Fruit fly (Drosophila melanogaster) whole organism, prepupa: ENCODE measurements around the gene CG4907.

Experiments
- CG10631 ChIP-seq: fragments of 200-800 bp; sonication (Bioruptor generic); optimal IDR thresholded peaks from 2 replicates; lab custom pipeline; 2016; ENCODE audit warnings: missing biosample characterization, missing genetic modification characterization
- CG10669 ChIP-seq: fragments of 200-800 bp; sonication (Bioruptor generic); optimal IDR thresholded peaks from 3 replicates; lab custom pipeline; 2018; ENCODE audit warnings: missing biosample characterization, mild to moderate bottlenecking, missing genetic modification characterization, moderate library complexity
- CG11294 ChIP-seq: fragments of 200-800 bp; sonication (Bioruptor generic); IDR thresholded peaks from 2 replicates; pipeline ENCODE4 v1.3.6; 2022; ENCODE audit warnings: missing biosample characterization, missing genetic modification characterization
- CG11902 ChIP-seq: fragments of 200-800 bp; sonication (Bioruptor generic); optimal IDR thresholded peaks from 3 replicates; lab custom pipeline; 2016; ENCODE audit warnings: missing biosample characterization, missing genetic modification characterization
- CG15336 ChIP-seq: fragments of 200-800 bp; sonication (Bioruptor generic); IDR thresholded peaks from 2 replicates; pipeline ENCODE4 v1.3.6; 2022; ENCODE audit warnings: missing biosample characterization, missing genetic modification characterization
- CG1621 ChIP-seq: fragments of 200-800 bp; sonication (Bioruptor generic); optimal IDR thresholded peaks from 3 replicates; lab custom pipeline; 2018; ENCODE audit warnings: missing biosample characterization, mild to moderate bottlenecking, missing genetic modification characterization
- CG16779 ChIP-seq: fragments of 200-800 bp; sonication (Bioruptor generic); optimal IDR thresholded peaks from 3 replicates; lab custom pipeline; 2017; ENCODE audit warnings: missing biosample characterization, mild to moderate bottlenecking, missing genetic modification characterization
- CG3032 ChIP-seq: fragments of 200-800 bp; optimal IDR thresholded peaks from 2 replicates; lab custom pipeline; 2019; ENCODE audit warnings: missing biosample characterization, mild to moderate bottlenecking, missing genetic modification characterization, moderate library complexity
- CG31627 ChIP-seq: fragments of 200-800 bp; sonication (Bioruptor generic); optimal IDR thresholded peaks from 3 replicates; lab custom pipeline; 2016; ENCODE audit warnings: missing biosample characterization, missing genetic modification characterization
- CG32006 ChIP-seq: fragments of 200-800 bp; sonication (Bioruptor generic); optimal IDR thresholded peaks from 3 replicates; lab custom pipeline; 2017; ENCODE audit warnings: missing biosample characterization, mild to moderate bottlenecking, missing genetic modification characterization
- CG3919 ChIP-seq: fragments of 200-800 bp; sonication (Bioruptor generic); optimal IDR thresholded peaks from 3 replicates; lab custom pipeline; 2016; ENCODE audit warnings: missing biosample characterization, missing genetic modification characterization
- CG4318 ChIP-seq: fragments of 200-800 bp; sonication (Bioruptor generic); optimal IDR thresholded peaks from 3 replicates; lab custom pipeline; 2017; ENCODE audit warnings: missing biosample characterization, mild to moderate bottlenecking, missing genetic modification characterization
- CG6163 ChIP-seq: fragments of 200-800 bp; sonication (Bioruptor generic); IDR thresholded peaks from 3 replicates; pipeline ENCODE4 v1.3.6; 2022; ENCODE audit warnings: missing biosample characterization, missing genetic modification characterization
- CG6808 ChIP-seq: fragments of 200-800 bp; sonication (Bioruptor generic); optimal IDR thresholded peaks from 3 replicates; lab custom pipeline; 2017; ENCODE audit warnings: missing biosample characterization, missing genetic modification characterization, mild to moderate bottlenecking, moderate library complexity, missing genetic modification reagents
- CG6854 ChIP-seq: fragments of 200-800 bp; sonication (Bioruptor generic); optimal IDR thresholded peaks from 2 replicates; lab custom pipeline; 2017; ENCODE audit warnings: missing biosample characterization, mild to moderate bottlenecking, missing genetic modification characterization
- CG8119 ChIP-seq: fragments of 200-800 bp; sonication (Bioruptor generic); IDR thresholded peaks from 3 replicates; pipeline ENCODE4 v1.3.6; 2022; ENCODE audit warnings: missing biosample characterization, missing genetic modification characterization
- CG8319 ChIP-seq: fragments of 200-800 bp; sonication (Bioruptor generic); optimal IDR thresholded peaks from 3 replicates; lab custom pipeline; 2016; ENCODE audit warnings: missing biosample characterization, missing genetic modification characterization
- CG8632 ChIP-seq: fragments of 200-800 bp; sonication (Bioruptor generic); optimal IDR thresholded peaks from 3 replicates; lab custom pipeline; 2016; ENCODE audit warnings: missing biosample characterization, missing genetic modification characterization
- CG9139 ChIP-seq: fragments of 200-800 bp; sonication (Bioruptor generic); optimal IDR thresholded peaks from 3 replicates; lab custom pipeline; 2017; ENCODE audit warnings: missing biosample characterization, mild to moderate bottlenecking, missing genetic modification characterization
- Eip78C ChIP-seq: fragments of 200-800 bp; sonication (Bioruptor generic); peaks from one replicate; lab custom pipeline; 2016; ENCODE audit warnings: missing biosample characterization, missing genetic modification characterization
- Eip93F ChIP-seq: fragments of 200-800 bp; sonication (Bioruptor generic); optimal IDR thresholded peaks from 2 replicates; lab custom pipeline; 2016; ENCODE audit warnings: missing biosample characterization, mild to moderate bottlenecking, missing genetic modification characterization
- Ets21C ChIP-seq: fragments of 200-800 bp; sonication (Bioruptor generic); optimal IDR thresholded peaks from 3 replicates; lab custom pipeline; 2016; ENCODE audit warnings: missing biosample characterization, missing genetic modification characterization
- Ets96B ChIP-seq: fragments of 200-800 bp; optimal IDR thresholded peaks from 2 replicates; lab custom pipeline; 2019; ENCODE audit warnings: missing biosample characterization, mild to moderate bottlenecking, missing genetic modification characterization, moderate library complexity
- Hr38 ChIP-seq: sonication (Bioruptor generic); optimal IDR thresholded peaks from 2 replicates; lab custom pipeline; 2016; ENCODE audit warnings: missing biosample characterization, missing genetic modification characterization
- Hr39 ChIP-seq: fragments of 200-800 bp; sonication (Bioruptor generic); optimal IDR thresholded peaks from 2 replicates; lab custom pipeline; 2016; ENCODE audit warnings: missing biosample characterization, missing genetic modification characterization
- Hr4 ChIP-seq: fragments of 200-800 bp; sonication (Bioruptor generic); optimal IDR thresholded peaks from 3 replicates; lab custom pipeline; 2016; ENCODE audit warnings: missing biosample characterization, missing genetic modification characterization
- Lpt ChIP-seq: fragments of 200-800 bp; sonication (Bioruptor generic); optimal IDR thresholded peaks from 3 replicates; lab custom pipeline; 2016; ENCODE audit warnings: missing biosample characterization, missing genetic modification characterization
- Met ChIP-seq: fragments of 200-800 bp; sonication (Bioruptor generic); optimal IDR thresholded peaks from 3 replicates; lab custom pipeline; 2016; ENCODE audit warnings: missing biosample characterization, missing genetic modification characterization
- Smox ChIP-seq: fragments of 200-800 bp; sonication (Bioruptor generic); optimal IDR thresholded peaks from 3 replicates; lab custom pipeline; 2016; ENCODE audit warnings: missing biosample characterization, missing genetic modification characterization
- Sox102F ChIP-seq: fragments of 200-800 bp; sonication (Bioruptor generic); optimal IDR thresholded peaks from 2 replicates; lab custom pipeline; 2016; ENCODE audit warnings: missing biosample characterization, mild to moderate bottlenecking, missing genetic modification characterization
- Sox14 ChIP-seq: fragments of 200-800 bp; sonication (Bioruptor generic); optimal IDR thresholded peaks from 3 replicates; lab custom pipeline; 2016; ENCODE audit warnings: missing biosample characterization, missing genetic modification characterization
- Sox15 ChIP-seq: fragments of 200-800 bp; sonication (Bioruptor generic); optimal IDR thresholded peaks from 3 replicates; lab custom pipeline; 2016; ENCODE audit warnings: missing biosample characterization, missing genetic modification characterization
- acj6 ChIP-seq: fragments of 200-800 bp; sonication (Bioruptor generic); optimal IDR thresholded peaks from 3 replicates; lab custom pipeline; 2016; ENCODE audit warnings: missing biosample characterization, missing genetic modification characterization
- cyc ChIP-seq: fragments of 200-800 bp; sonication (Bioruptor generic); optimal IDR thresholded peaks from 3 replicates; lab custom pipeline; 2016; ENCODE audit warnings: missing biosample characterization, missing genetic modification characterization
- dac ChIP-seq: fragments of 200-800 bp; sonication (Bioruptor generic); optimal IDR thresholded peaks from 2 replicates; lab custom pipeline; 2017; ENCODE audit warnings: missing biosample characterization, mild to moderate bottlenecking, missing genetic modification characterization
- esn ChIP-seq: fragments of 200-800 bp; sonication (Bioruptor generic); optimal IDR thresholded peaks from 2 replicates; lab custom pipeline; 2016; ENCODE audit warnings: missing biosample characterization, mild to moderate bottlenecking, missing genetic modification characterization, moderate library complexity
- fd59A ChIP-seq: fragments of 200-800 bp; sonication (Bioruptor generic); optimal IDR thresholded peaks from 2 replicates; lab custom pipeline; 2017; ENCODE audit warnings: missing biosample characterization, mild to moderate bottlenecking, missing genetic modification characterization, missing genetic modification reagents
- fd85E ChIP-seq: fragments of 200-800 bp; sonication (Bioruptor generic); optimal IDR thresholded peaks from 3 replicates; lab custom pipeline; 2016; ENCODE audit warnings: missing biosample characterization, missing genetic modification characterization
- fkh ChIP-seq: fragments of 200-800 bp; sonication (Bioruptor generic); optimal IDR thresholded peaks from 3 replicates; lab custom pipeline; 2017; ENCODE audit warnings: missing biosample characterization, mild to moderate bottlenecking, missing genetic modification characterization, moderate library complexity
- lz ChIP-seq: fragments of 200-800 bp; sonication (Bioruptor generic); optimal IDR thresholded peaks from 3 replicates; lab custom pipeline; 2016; ENCODE audit warnings: missing biosample characterization, missing genetic modification characterization
- net ChIP-seq: fragments of 200-800 bp; sonication (Bioruptor generic); optimal IDR thresholded peaks from 3 replicates; lab custom pipeline; 2016; ENCODE audit warnings: missing biosample characterization, missing genetic modification characterization
- salr ChIP-seq, 2 experiments: fragments of 200-800 bp; sonication (Bioruptor generic); optimal IDR thresholded peaks; 3 replicates each; lab custom pipeline; 2016 to 2018; ENCODE audit warnings: missing biosample characterization in 2 of 2, missing genetic modification characterization in 2 of 2, mild to moderate bottlenecking in 1 of 2
- spab ChIP-seq: fragments of 200-800 bp; sonication (Bioruptor generic); optimal IDR thresholded peaks from 2 replicates; lab custom pipeline; 2017; ENCODE audit warnings: missing biosample characterization, mild to moderate bottlenecking, missing genetic modification characterization, missing genetic modification reagents
- ss ChIP-seq, 2 experiments: fragments of 200-800 bp; sonication (Bioruptor generic); optimal IDR thresholded peaks; 2 replicates in 1 of 2; 3 replicates in 1 of 2; lab custom pipeline; 2017 to 2018; ENCODE audit warnings: mild to moderate bottlenecking in 2 of 2, missing biosample characterization in 2 of 2, missing genetic modification characterization in 2 of 2, moderate library complexity in 1 of 2
- svp ChIP-seq: fragments of 200-800 bp; sonication (Bioruptor generic); peaks from one replicate; lab custom pipeline; 2016; ENCODE audit warnings: missing biosample characterization, missing genetic modification characterization

Gene CG4907

DNA sequence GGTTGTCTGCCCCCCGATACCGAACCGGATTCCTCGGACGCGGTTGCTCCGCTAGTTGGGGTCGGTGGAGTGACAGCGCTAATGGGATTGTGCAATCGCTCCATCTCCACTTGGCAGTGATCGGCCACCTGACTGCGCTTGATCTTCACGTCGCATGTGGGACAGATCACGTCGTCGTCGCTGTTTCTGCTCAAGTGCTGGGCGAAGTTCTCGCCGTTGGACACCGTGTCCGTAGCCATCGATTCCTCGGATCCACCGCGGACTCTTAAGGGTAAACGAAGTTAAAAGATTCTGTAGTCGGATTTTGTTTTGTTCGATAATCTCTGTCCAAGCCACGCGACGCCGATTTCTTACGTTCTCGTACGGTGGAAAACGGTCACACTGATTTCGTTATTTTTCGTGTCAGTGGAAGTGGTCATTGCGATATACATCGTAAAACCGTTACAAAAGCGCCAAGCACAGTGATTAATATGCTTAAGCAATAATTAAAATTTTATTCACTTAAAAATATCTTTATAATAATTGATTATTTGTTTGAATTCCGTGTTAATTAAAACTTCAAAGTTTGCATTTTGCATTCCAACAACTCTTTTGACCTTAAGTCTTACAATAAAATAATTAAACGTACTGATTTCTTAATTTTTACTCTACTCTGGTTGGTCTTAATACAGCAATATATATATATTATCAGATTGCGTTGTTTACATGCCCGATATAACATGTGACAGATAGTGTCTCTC, 15.6 kb upstream of the CG4907 start, which contains the start of gene RNF220 (continued):
- TF ChIP-seq esn (GFP tag; lab: Kevin White, UChicago), result peak; percentile 28
- no peak for TF ChIP-seq CG6163 (GFP tag; lab: Robert Waterston, UW)
- TF ChIP-seq cyc (GFP tag; lab: Kevin White, UChicago), result no peak
- TF ChIP-seq fd85E, result no peak
- no peak for TF ChIP-seq CG11294 (GFP tag; lab: Robert Waterston, UW)
- TF ChIP-seq CG15336 (GFP tag; lab: Robert Waterston, UW), result 0 out of 2 replicates have a peak, but pooled peaks have one; percentile 24
- no peak for TF ChIP-seq Smox
- peak; percentile 26 for TF ChIP-seq fkh
- TF ChIP-seq Sox102F (GFP tag; lab: Kevin White, UChicago), result no peak

DNA sequence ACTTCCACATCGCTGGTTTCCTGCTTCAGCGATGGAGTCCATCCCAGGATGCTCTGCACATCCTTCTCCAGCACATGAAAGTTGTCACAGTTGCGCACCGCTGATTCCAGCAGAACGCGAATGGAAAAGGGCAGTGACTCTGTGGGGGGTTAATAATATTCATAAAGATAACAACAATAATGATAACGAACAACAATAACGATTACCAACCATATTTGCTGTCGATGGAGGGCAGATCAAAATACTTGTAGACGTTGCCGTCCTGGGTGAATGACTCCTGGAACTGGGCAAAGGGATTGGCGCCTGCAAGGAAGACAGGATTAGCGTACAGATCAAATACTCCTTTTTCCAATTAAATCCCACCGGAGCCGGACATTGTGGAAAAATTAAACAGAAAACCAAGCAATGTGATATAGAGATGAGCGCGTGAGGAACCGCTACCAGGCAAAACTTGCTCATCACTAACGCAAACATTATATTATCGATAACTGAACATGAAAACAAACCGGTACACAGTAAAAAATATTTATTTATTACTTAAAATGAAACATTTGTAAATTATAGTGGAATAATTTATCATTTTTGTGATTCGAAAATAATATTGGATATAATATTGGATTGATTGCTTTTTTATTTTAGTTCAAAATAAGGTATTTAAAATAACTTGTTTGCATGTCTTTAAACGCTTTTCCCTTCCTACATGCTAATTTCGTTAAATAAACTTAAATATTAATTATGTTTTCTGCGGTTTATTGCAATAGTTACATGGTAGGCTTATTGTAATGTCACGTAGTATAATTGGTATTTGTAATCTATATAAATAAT, 13.8 kb upstream of the CG4907 start, which contains the start of gene Irp-1A:
TSS of gene Irp-1A (minus strand) at position 439 of the 825 bp plus-strand sequence.
- peak; percentile 10 for TF ChIP-seq Eip93F
- peak; percentile 89 for TF ChIP-seq Eip78C (GFP tag; lab: Kevin White, UChicago)
- TF ChIP-seq CG31627 (GFP tag; lab: Kevin White, UChicago), result peak; percentile 32
- TF ChIP-seq CG3032 (tag; lab: Kevin White, UChicago), result peak; percentile 78
- no peak for TF ChIP-seq CG4318 (GFP tag; lab: Kevin White, UChicago)
- TF ChIP-seq svp (GFP tag; lab: Kevin White, UChicago), result peak; percentile 97
- TF ChIP-seq CG16779, result no peak
- peak; percentile 1 for TF ChIP-seq Sox15 (GFP tag; lab: Kevin White, UChicago)
- peak; percentile 22; the same call in 1 of the 2 replicates for TF ChIP-seq CG11294 (GFP tag; lab: Robert Waterston, UW)
- TF ChIP-seq CG8119 (GFP tag; lab: Robert Waterston, UW), result peak; percentile 80
- peak; percentile 54 for TF ChIP-seq Hr4 (GFP tag; lab: Kevin White, UChicago)
- peak; percentile 47 for TF ChIP-seq lz (GFP tag; lab: Kevin White, UChicago)
- peak; percentile 62 for TF ChIP-seq Smox
- no peak for TF ChIP-seq fd59A (GFP tag; lab: Kevin White, UChicago)
- TF ChIP-seq dac (GFP tag; lab: Kevin White, UChicago), result no peak
- TF ChIP-seq fkh, result peak; percentile 98
- peak; percentile 2 for TF ChIP-seq CG8319
- peak; percentile 46 for TF ChIP-seq Sox14
- TF ChIP-seq cyc (GFP tag; lab: Kevin White, UChicago), result peak; percentile 34
- peak; percentile 45 for TF ChIP-seq CG8632 (GFP tag; lab: Kevin White, UChicago)
- TF ChIP-seq esn (GFP tag; lab: Kevin White, UChicago), result peak; percentile 73
- peak; percentile 55 for TF ChIP-seq net (GFP tag; lab: Kevin White, UChicago)
- peak in 1 of 2 experiments; percentile 24 for TF ChIP-seq salr (GFP tag; optimal IDR thresholded peaks at IDR 0.05; lab: Kevin White, UChicago)
- peak; percentile 54 for TF ChIP-seq Lpt (GFP tag; lab: Kevin White, UChicago)
- peak; percentile 46 for TF ChIP-seq Met (GFP tag; lab: Kevin White, UChicago)
- peak; percentile 0 for TF ChIP-seq fd85E
- peak; percentile 32 for TF ChIP-seq CG6808 (GFP tag; lab: Kevin White, UChicago)
- peak; percentile 51 for TF ChIP-seq acj6 (GFP tag; lab: Kevin White, UChicago)
- TF ChIP-seq Ets21C, result no peak
- TF ChIP-seq ss (GFP tag; optimal IDR thresholded peaks at IDR 0.05; lab: Kevin White, UChicago), result peak in 1 of 2 experiments; percentile 44
- peak; percentile 18 for TF ChIP-seq CG9139
- TF ChIP-seq Sox102F (GFP tag; lab: Kevin White, UChicago), result peak; percentile 52
- no peak for TF ChIP-seq Hr38 (GFP tag; lab: Kevin White, UChicago)
- TF ChIP-seq CG32006, result peak; percentile 62
- TF ChIP-seq CG11902 (GFP tag; lab: Kevin White, UChicago), result no peak
- TF ChIP-seq CG10631 (GFP tag; lab: Kevin White, UChicago), result peak; percentile 71
- TF ChIP-seq CG3919, result peak; percentile 68
- TF ChIP-seq spab, result no peak
- peak; percentile 80 for TF ChIP-seq Ets96B (tag; lab: Kevin White, UChicago)
- TF ChIP-seq CG15336 (GFP tag; lab: Robert Waterston, UW), result peak; percentile 88
- TF ChIP-seq CG1621 (tag; lab: Kevin White, UChicago), result no peak
- TF ChIP-seq CG6854 (GFP tag; lab: Kevin White, UChicago), result no peak
- TF ChIP-seq CG10669 (GFP tag; lab: Kevin White, UChicago), result peak; percentile 46
- TF ChIP-seq Hr39 (GFP tag; lab: Kevin White, UChicago), result peak; percentile 33
